Worm (Caenorhabditis elegans): Measurements from ENCODE around the gene moe-3.

- TF ChIP-seq klf-2 (GFP tag; conservative IDR thresholded peaks at IDR 0.05) (no peak), med-1 (GFP tag; optimal IDR thresholded peaks at IDR 0.05; ENCODE audit: insufficient read depth) (no peak), flt-1 (GFP tag; IDR thresholded peaks at IDR 0.05) (no peak), ztf-29 (GFP tag; IDR thresholded peaks at IDR 0.05) (no peak), cog-1 (tag; optimal IDR thresholded peaks at IDR 0.05) (no peak), tab-1 (GFP tag; IDR thresholded peaks at IDR 0.05) (no peak), T22C8.4 (GFP tag; IDR thresholded peaks at IDR 0.05) (no peak), ztf-23 (GFP tag; IDR thresholded peaks at IDR 0.05) (no peak)
Measured at ce11 chrII:13163009-13163408, 2.5 kb downstream of the moe-3 start.

Measured in whole organism, midembryonic.